Fruit fly (Drosophila melanogaster) S2 (cell line): ENCODE data around the gene Sfp77F.

Experiments used
- CG8478 ChIP-seq: fragments of >200 bp; optimal IDR thresholded peaks from 2 replicates; lab custom pipeline; 2018
- CTCF ChIP-seq, 2 experiments: fragments of >200 bp; optimal IDR thresholded peaks; 2 replicates each; lab custom pipeline; 2018

- TF ChIP-seq CTCF (optimal IDR thresholded peaks at IDR 0.05; lab: Kevin White, UChicago) (no peak), CG8478 (lab: Kevin White, UChicago) (no peak)
These were observed 17.2 kb upstream of the Sfp77F start for dm6 chr3L:20914375-20914774.
